Fruit fly (Drosophila melanogaster) whole organism, embryonic: ENCODE results near the gene sob.

Experiments used
- Abd-B ChIP-seq: fragments of 200-800 bp; sonication (Bioruptor generic); optimal IDR thresholded peaks from 2 replicates; lab custom pipeline; 2018; ENCODE audit warnings: missing biosample characterization, mild to moderate bottlenecking, missing genetic modification characterization, moderate library complexity
- CG11696 ChIP-seq: fragments of 200-800 bp; sonication (Bioruptor generic); IDR thresholded peaks from 2 replicates; pipeline ENCODE4 v1.3.6; 2022; ENCODE audit warnings: missing biosample characterization, missing genetic modification characterization
- CG11723 ChIP-seq: fragments of 200-800 bp; sonication (Bioruptor generic); optimal IDR thresholded peaks from 2 replicates; lab custom pipeline; 2017; ENCODE audit warnings: missing biosample characterization, mild to moderate bottlenecking, missing genetic modification characterization
- CG13123 ChIP-seq: fragments of 200-800 bp; sonication (Bioruptor generic); optimal IDR thresholded peaks from 2 replicates; lab custom pipeline; 2016; ENCODE audit warnings: missing biosample characterization, missing genetic modification characterization
- CG15011 ChIP-seq: fragments of 200-800 bp; sonication (Bioruptor generic); optimal IDR thresholded peaks from 3 replicates; lab custom pipeline; 2018; ENCODE audit warnings: missing biosample characterization, mild to moderate bottlenecking, missing genetic modification characterization
- CG1529 ChIP-seq: fragments of 200-800 bp; sonication (Bioruptor generic); optimal IDR thresholded peaks from 3 replicates; lab custom pipeline; 2018; ENCODE audit warnings: missing biosample characterization, missing genetic modification characterization
- CG17328 ChIP-seq: fragments of 200-800 bp; sonication (Bioruptor generic); IDR thresholded peaks from 2 replicates; pipeline ENCODE4 v1.3.6; 2022; ENCODE audit warnings: missing biosample characterization, missing genetic modification characterization
- CG18599 ChIP-seq: fragments of 200-800 bp; sonication (Bioruptor generic); optimal IDR thresholded peaks from 3 replicates; lab custom pipeline; 2017; ENCODE audit warnings: missing biosample characterization, missing genetic modification characterization, mild to moderate bottlenecking, moderate library complexity, missing genetic modification reagents
- CG31224 ChIP-seq: fragments of 200-800 bp; sonication (Bioruptor generic); IDR thresholded peaks from 2 replicates; pipeline ENCODE4 v1.3.6; 2022; ENCODE audit warnings: missing biosample characterization, missing genetic modification characterization
- CG31441 ChIP-seq: fragments of 200-800 bp; sonication (Bioruptor generic); IDR thresholded peaks from 2 replicates; pipeline ENCODE4 v1.3.6; 2022; ENCODE audit warnings: missing biosample characterization, missing genetic modification characterization
- CG3995 ChIP-seq: fragments of 200-800 bp; sonication (Bioruptor generic); optimal IDR thresholded peaks from 3 replicates; lab custom pipeline; 2016; ENCODE audit warnings: missing biosample characterization, missing genetic modification characterization
- CG42726 ChIP-seq: fragments of 200-800 bp; sonication (Bioruptor generic); IDR thresholded peaks from 2 replicates; pipeline ENCODE4 v1.3.6; 2022; ENCODE audit warnings: missing biosample characterization, missing genetic modification characterization; ENCODE audit not compliant: partially characterized antibody
- CG43689 ChIP-seq: fragments of 200-800 bp; sonication (Bioruptor generic); IDR thresholded peaks from 2 replicates; pipeline ENCODE4 v1.3.6; 2022; ENCODE audit warnings: missing biosample characterization, missing genetic modification characterization
- CG5180 ChIP-seq: fragments of 200-800 bp; sonication (Bioruptor generic); optimal IDR thresholded peaks from 3 replicates; lab custom pipeline; 2017; ENCODE audit warnings: missing biosample characterization, missing genetic modification characterization, mild to moderate bottlenecking, moderate library complexity, missing genetic modification reagents
- CG5953 ChIP-seq: fragments of 200-800 bp; sonication (Bioruptor generic); IDR thresholded peaks from 2 replicates; pipeline ENCODE4 v1.3.6; 2022; ENCODE audit warnings: missing biosample characterization, missing genetic modification characterization
- CG6683 ChIP-seq: fragments of 200-800 bp; sonication (Bioruptor generic); optimal IDR thresholded peaks from 2 replicates; lab custom pipeline; 2017; ENCODE audit warnings: missing biosample characterization, mild to moderate bottlenecking, missing genetic modification characterization, missing genetic modification reagents
- CG6791 ChIP-seq: fragments of 200-800 bp; sonication (Bioruptor generic); IDR thresholded peaks from 3 replicates; pipeline ENCODE4 v1.3.6; 2022; ENCODE audit warnings: missing biosample characterization, missing genetic modification characterization; ENCODE audit not compliant: partially characterized antibody
- CG7271 ChIP-seq: fragments of 200-800 bp; sonication (Bioruptor generic); optimal IDR thresholded peaks from 2 replicates; lab custom pipeline; 2018; ENCODE audit warnings: missing biosample characterization, mild to moderate bottlenecking, missing genetic modification characterization, moderate library complexity
- CG7963 ChIP-seq: fragments of 200-800 bp; sonication (Bioruptor generic); IDR thresholded peaks from 3 replicates; pipeline ENCODE4 v1.3.6; 2022; ENCODE audit warnings: missing biosample characterization, missing genetic modification characterization; ENCODE audit not compliant: partially characterized antibody
- CG8290 ChIP-seq, 3 experiments: fragments of 200-800 bp; sonication (Bioruptor generic); optimal IDR thresholded peaks; 2 replicates each; lab custom pipeline; 2016 to 2019; ENCODE audit warnings: missing biosample characterization in 3 of 3, missing genetic modification characterization in 3 of 3, mild to moderate bottlenecking in 2 of 3, moderate library complexity in 1 of 3
- CG8765 ChIP-seq: fragments of 200-800 bp; sonication (Bioruptor generic); IDR thresholded peaks from 2 replicates; pipeline ENCODE4 v1.3.6; 2022; ENCODE audit warnings: missing biosample characterization, missing genetic modification characterization
- Deaf1 ChIP-seq: fragments of 200-800 bp; optimal IDR thresholded peaks from 3 replicates; lab custom pipeline; 2019; ENCODE audit warnings: missing biosample characterization, mild to moderate bottlenecking, missing genetic modification characterization, moderate library complexity
- Drgx ChIP-seq: fragments of 200-800 bp; sonication (Bioruptor generic); IDR thresholded peaks from 2 replicates; pipeline ENCODE4 v1.3.6; 2022; ENCODE audit warnings: missing biosample characterization, missing genetic modification characterization
- GATAe ChIP-seq: fragments of 200-800 bp; sonication (Bioruptor generic); conservative IDR thresholded peaks from 2 replicates; pipeline ENCODE4 v1.3.6; 2022; ENCODE audit warnings: missing biosample characterization, missing genetic modification characterization
- Kr ChIP-seq: fragments of 200-800 bp; sonication (Bioruptor generic); optimal IDR thresholded peaks from 2 replicates; lab custom pipeline; 2017; ENCODE audit warnings: missing biosample characterization, mild to moderate bottlenecking, missing genetic modification characterization
- Med ChIP-seq: fragments of 200-800 bp; sonication (Bioruptor generic); peaks from one replicate; lab custom pipeline; 2016; ENCODE audit warnings: missing biosample characterization, missing genetic modification characterization, mild to moderate bottlenecking, inconsistent platforms, moderate library complexity
- NFAT ChIP-seq: fragments of 200-800 bp; sonication (Bioruptor generic); IDR thresholded peaks from 2 replicates; pipeline ENCODE4 v1.3.6; 2022; ENCODE audit warnings: missing biosample characterization, missing genetic modification characterization
- Scr ChIP-seq: fragments of 200-800 bp; sonication (Bioruptor generic); IDR thresholded peaks from 2 replicates; pipeline ENCODE4 v1.3.6; 2022; ENCODE audit warnings: missing biosample characterization, missing genetic modification characterization; ENCODE audit not compliant: partially characterized antibody
- chinmo ChIP-seq: fragments of 200-800 bp; sonication (Bioruptor generic); IDR thresholded peaks from 4 replicates; pipeline ENCODE4 v1.3.6; 2022; ENCODE audit warnings: missing biosample characterization, missing genetic modification characterization; ENCODE audit not compliant: partially characterized antibody
- chm ChIP-seq: fragments of 200-800 bp; sonication (Bioruptor generic); IDR thresholded peaks from 2 replicates; pipeline ENCODE4 v1.3.6; 2022; ENCODE audit warnings: missing biosample characterization, missing genetic modification characterization
- ci ChIP-seq: fragments of 200-800 bp; sonication (Bioruptor generic); IDR thresholded peaks from 3 replicates; pipeline ENCODE4 v1.3.6; 2022; ENCODE audit warnings: missing biosample characterization, missing genetic modification characterization
- crol ChIP-seq: fragments of 200-800 bp; sonication (Bioruptor generic); IDR thresholded peaks from 2 replicates; pipeline ENCODE4 v1.3.6; 2022; ENCODE audit warnings: missing biosample characterization, missing genetic modification characterization
- ems ChIP-seq: fragments of 200-800 bp; sonication (Bioruptor generic); optimal IDR thresholded peaks from 3 replicates; lab custom pipeline; 2016; ENCODE audit warnings: missing biosample characterization, missing genetic modification characterization
- fd96Cb ChIP-seq: fragments of 200-800 bp; sonication (Bioruptor generic); optimal IDR thresholded peaks from 2 replicates; lab custom pipeline; 2018; ENCODE audit warnings: missing biosample characterization, mild to moderate bottlenecking, missing genetic modification characterization, moderate library complexity
- fru ChIP-seq: fragments of >200 bp; optimal IDR thresholded peaks from 2 replicates; lab custom pipeline; 2017
- ftz-f1 ChIP-seq: fragments of 200-800 bp; sonication (Bioruptor generic); optimal IDR thresholded peaks from 2 replicates; lab custom pipeline; 2016; ENCODE audit warnings: missing biosample characterization, missing genetic modification characterization
- h ChIP-seq: fragments of >200 bp; optimal IDR thresholded peaks from 2 replicates; lab custom pipeline; 2017
- jing ChIP-seq: fragments of 200-800 bp; sonication (Bioruptor generic); optimal IDR thresholded peaks from 2 replicates; lab custom pipeline; 2018; ENCODE audit warnings: missing biosample characterization, mild to moderate bottlenecking, missing genetic modification characterization
- lola ChIP-seq, 3 experiments: fragments of >200 bp in 2 of 3; fragments of 200-800 bp in 1 of 3; sonication (Bioruptor generic) in 1 of 3; optimal IDR thresholded peaks; 2 replicates each; lab custom pipeline; 2017 to 2019; ENCODE audit warnings: missing biosample characterization in 3 of 3, missing genetic modification characterization in 3 of 3, mild to moderate bottlenecking in 1 of 3, moderate library complexity in 1 of 3
- odd ChIP-seq: fragments of 200-800 bp; sonication (Bioruptor generic); optimal IDR thresholded peaks from 2 replicates; lab custom pipeline; 2017; ENCODE audit warnings: missing biosample characterization, mild to moderate bottlenecking, missing genetic modification characterization
- prd ChIP-seq, 3 experiments: fragments of >200 bp in 2 of 3; fragments of 200-800 bp in 1 of 3; sonication (Bioruptor generic) in 1 of 3; optimal IDR thresholded peaks in 2 of 3; IDR thresholded peaks in 1 of 3; 2 replicates in 2 of 3; 3 replicates in 1 of 3; pipeline versions ENCODE4 v1.3.6 to Lab custom; 2017 to 2022; ENCODE audit warnings: missing biosample characterization in 1 of 3, missing genetic modification characterization in 1 of 3
- pros ChIP-seq: fragments of 200-800 bp; sonication (Bioruptor generic); optimal IDR thresholded peaks from 3 replicates; lab custom pipeline; 2019; ENCODE audit warnings: missing biosample characterization, mild to moderate bottlenecking, missing genetic modification characterization, moderate library complexity
- sob ChIP-seq: fragments of 200-800 bp; sonication (Bioruptor generic); IDR thresholded peaks from 2 replicates; pipeline ENCODE4 v1.3.6; 2022; ENCODE audit warnings: missing biosample characterization, missing genetic modification characterization
- twi ChIP-seq: fragments of 200-800 bp; optimal IDR thresholded peaks from 2 replicates; lab custom pipeline; 2019; ENCODE audit warnings: missing biosample characterization, mild to moderate bottlenecking, missing genetic modification characterization, moderate library complexity
- wdn ChIP-seq: fragments of 200-800 bp; sonication (Bioruptor generic); IDR thresholded peaks from 2 replicates; pipeline ENCODE4 v1.3.6; 2022; ENCODE audit warnings: missing biosample characterization, missing genetic modification characterization
- zen ChIP-seq: fragments of 200-800 bp; sonication (Bioruptor generic); optimal IDR thresholded peaks from 3 replicates; lab custom pipeline; 2018; ENCODE audit warnings: missing biosample characterization, mild to moderate bottlenecking, missing genetic modification characterization, moderate library complexity

The sob gene

dm6 chr2L:3610608-3611007 lies 30.0 kb upstream of the sob start (continued):
- TF ChIP-seq CG6683 (GFP tag; lab: Kevin White, UChicago) (no peak), h (no peak), CG31224 (GFP tag; lab: Robert Waterston, UW) (no peak), CG13123 (GFP tag; lab: Kevin White, UChicago) (no peak), ems (GFP tag; lab: Kevin White, UChicago) (no peak), CG43689 (GFP tag; lab: Robert Waterston, UW) (no peak), CG31441 (GFP tag; lab: Robert Waterston, UW) (no peak), CG8290 (GFP tag; optimal IDR thresholded peaks at IDR 0.05; lab: Kevin White, UChicago) (no peak), CG8290 (tag; optimal IDR thresholded peaks at IDR 0.05; lab: Kevin White, UChicago) (no peak), Abd-B (no peak), CG18599 (GFP tag; lab: Kevin White, UChicago) (no peak), CG15011 (GFP tag; lab: Kevin White, UChicago) (no peak), CG11723 (GFP tag; lab: Kevin White, UChicago) (no peak), CG5180 (GFP tag; lab: Kevin White, UChicago) (no peak), CG11696 (GFP tag; lab: Robert Waterston, UW) (no peak), GATAe (no peak), pros (GFP tag; lab: Kevin White, UChicago) (peak; percentile 11), ci (GFP tag; lab: Robert Waterston, UW) (no peak), twi (tag; lab: Kevin White, UChicago) (no peak), wdn (no peak), fd96Cb (tag; lab: Kevin White, UChicago) (no peak), zen (peak; percentile 50), CG3995 (GFP tag; lab: Kevin White, UChicago) (no peak), CG8765 (no peak), chm (GFP tag; lab: Robert Waterston, UW) (no peak), CG7271 (tag; lab: Kevin White, UChicago) (peak; percentile 32), fru (lab: Kevin White, UChicago) (no peak), Deaf1 (no peak), lola (GFP tag; optimal IDR thresholded peaks at IDR 0.05; lab: Kevin White, UChicago) (no peak), prd (optimal IDR thresholded peaks at IDR 0.05; lab: Kevin White, UChicago) (no peak), prd (GFP tag; IDR thresholded peaks at IDR 0.05; lab: Robert Waterston, UW) (no peak)
- TF ChIP-seq, all 482 proteins: peak for 7

- peak; percentile 55 for TF ChIP-seq odd (GFP tag; lab: Kevin White, UChicago)
- peak; percentile 15 for TF ChIP-seq Med (GFP tag; lab: Kevin White, UChicago)
- TF ChIP-seq CG17328 (GFP tag; lab: Robert Waterston, UW): no peak
- peak; percentile 88 for TF ChIP-seq twi (tag; lab: Kevin White, UChicago)
- TF ChIP-seq Kr: peak; percentile 49
- no peak for TF ChIP-seq chinmo (GFP tag; lab: Robert Waterston, UW)
- 0 out of 2 replicates have a peak, but pooled peaks have one; percentile 5 for TF ChIP-seq NFAT
- TF ChIP-seq sob (GFP tag; lab: Robert Waterston, UW): 0 out of 2 replicates have a peak, but pooled peaks have one; percentile 21
Observed at dm6 chr2L:3608781-3609180, 28.2 kb upstream of the sob start.

- TF ChIP-seq sob (GFP tag; lab: Robert Waterston, UW) (peak; percentile 57), ftz-f1 (GFP tag; lab: Kevin White, UChicago) (peak; percentile 11), jing (GFP tag; lab: Kevin White, UChicago) (peak; percentile 1), crol (GFP tag; lab: Robert Waterston, UW) (peak; percentile 92), CG7963 (GFP tag; lab: Robert Waterston, UW) (peak; percentile 44; the same call in 1 of the 3 replicates), Drgx (GFP tag; lab: Robert Waterston, UW) (no peak), Scr (GFP tag; lab: Robert Waterston, UW) (peak; percentile 45; the same call in 1 of the 2 replicates), CG42726 (GFP tag; lab: Robert Waterston, UW) (peak; percentile 55; the same call in 1 of the 2 replicates), CG1529 (GFP tag; lab: Kevin White, UChicago) (no peak), CG5953 (GFP tag; lab: Robert Waterston, UW) (0 out of 2 replicates have a peak, but pooled peaks have one; percentile 34), zen (peak; percentile 39), CG6791 (GFP tag; lab: Robert Waterston, UW) (peak; percentile 69; the same call in 2 of the 3 replicates), odd (GFP tag; lab: Kevin White, UChicago) (peak; percentile 98)
Observed at dm6 chr2L:3606462-3607270, 26.1 kb upstream of the sob start, which contains the start of gene odd. Gene odd, minus strand, starts transcription at chr2L:3606756.
